Worm (Caenorhabditis elegans) whole organism, early embryonic: ENCODE data around the gene R02E4.2.

Source experiments
- ama-1 ChIP-seq: fragments of 150-350 bp; optimal IDR thresholded peaks from 2 replicates; lab custom pipeline; 2014
- hmg-4 ChIP-seq: fragments of 200-800 bp; sonication (Bioruptor generic); optimal IDR thresholded peaks from 2 replicates; lab custom pipeline; 2018; ENCODE audit warnings: mild to moderate bottlenecking, missing genetic modification characterization, missing compliant biosample characterization
- sea-1 ChIP-seq: fragments of 200-800 bp; sonication (Bioruptor generic); conservative IDR thresholded peaks from 2 replicates; pipeline ENCODE4 v1.3.6; 2022; ENCODE audit warnings: missing genetic modification characterization, missing compliant biosample characterization

ce11 chrX:4079264-4079663, 28.0 kb upstream of the R02E4.2 start, which contains the start of gene T06F4.1:
- TF ChIP-seq sea-1 (GFP tag; lab: Robert Waterston, UW), result no peak
- no peak for TF ChIP-seq hmg-4 (GFP tag; lab: Kevin White, UChicago)
- TF ChIP-seq ama-1 (lab: Kevin White, UChicago), result no peak
